Fruit fly (Drosophila melanogaster) whole organism, embryonic: ENCODE results near the gene ldbr.
A peak's percentile ranks its signal among the peaks of the same experiment; 100 is the strongest.

Experiments used
- Asciz ChIP-seq: fragments of 200-800 bp; sonication (Bioruptor generic); optimal IDR thresholded peaks from 2 replicates; lab custom pipeline; 2017; ENCODE audit warnings: missing biosample characterization, mild to moderate bottlenecking, missing genetic modification characterization, missing genetic modification reagents
- CG11504 ChIP-seq: fragments of 200-800 bp; sonication (Bioruptor generic); optimal IDR thresholded peaks from 3 replicates; lab custom pipeline; 2019; ENCODE audit warnings: missing biosample characterization, mild to moderate bottlenecking, missing genetic modification characterization, moderate library complexity
- CG12071 ChIP-seq: fragments of 200-800 bp; sonication (Bioruptor generic); optimal IDR thresholded peaks from 3 replicates; lab custom pipeline; 2018; ENCODE audit warnings: missing biosample characterization, mild to moderate bottlenecking, missing genetic modification characterization
- CG12236 ChIP-seq: fragments of 200-800 bp; sonication (Bioruptor generic); optimal IDR thresholded peaks from 2 replicates; lab custom pipeline; 2016; ENCODE audit warnings: missing biosample characterization, missing genetic modification characterization
- CG14860 ChIP-seq: fragments of 200-800 bp; sonication (Bioruptor generic); IDR thresholded peaks from 3 replicates; pipeline ENCODE4 v1.3.6; 2022; ENCODE audit warnings: missing biosample characterization, missing genetic modification characterization; ENCODE audit not compliant: partially characterized antibody
- CG15514 ChIP-seq: fragments of 200-800 bp; sonication (Bioruptor generic); optimal IDR thresholded peaks from 3 replicates; lab custom pipeline; 2017; ENCODE audit warnings: missing biosample characterization, missing genetic modification characterization, mild to moderate bottlenecking, moderate library complexity, missing genetic modification reagents
- CG15696 ChIP-seq: fragments of 200-800 bp; sonication (Bioruptor generic); optimal IDR thresholded peaks from 2 replicates; lab custom pipeline; 2019; ENCODE audit warnings: missing biosample characterization, mild to moderate bottlenecking, missing genetic modification characterization, moderate library complexity
- CG16813 ChIP-seq: fragments of 200-800 bp; sonication (Bioruptor generic); IDR thresholded peaks from 3 replicates; pipeline ENCODE4 v1.3.6; 2022; ENCODE audit warnings: missing biosample characterization, missing genetic modification characterization; ENCODE audit not compliant: partially characterized antibody
- CG17829 ChIP-seq: fragments of 200-800 bp; optimal IDR thresholded peaks from 2 replicates; lab custom pipeline; 2019; ENCODE audit warnings: missing biosample characterization, mild to moderate bottlenecking, missing genetic modification characterization, moderate library complexity
- CG18619 ChIP-seq: fragments of 200-800 bp; sonication (Bioruptor generic); optimal IDR thresholded peaks from 3 replicates; lab custom pipeline; 2017; ENCODE audit warnings: missing biosample characterization, mild to moderate bottlenecking, missing genetic modification characterization
- CG2120 ChIP-seq: fragments of 200-800 bp; sonication (Bioruptor generic); optimal IDR thresholded peaks from 3 replicates; lab custom pipeline; 2016; ENCODE audit warnings: missing biosample characterization, missing genetic modification characterization
- CG32532 ChIP-seq: fragments of 200-800 bp; sonication (Bioruptor generic); IDR thresholded peaks from 2 replicates; pipeline ENCODE4 v1.3.6; 2022; ENCODE audit warnings: missing biosample characterization, missing genetic modification characterization
- CG34224 ChIP-seq: fragments of 200-800 bp; sonication (Bioruptor generic); IDR thresholded peaks from 3 replicates; pipeline ENCODE4 v1.3.6; 2022; ENCODE audit warnings: missing biosample characterization, missing genetic modification characterization; ENCODE audit not compliant: partially characterized antibody
- CG6254 ChIP-seq: fragments of 200-800 bp; sonication (Bioruptor generic); optimal IDR thresholded peaks from 3 replicates; lab custom pipeline; 2017; ENCODE audit warnings: mild to moderate bottlenecking, missing biosample characterization, missing genetic modification reagents, missing genetic modification characterization
- CG6683 ChIP-seq: fragments of 200-800 bp; sonication (Bioruptor generic); optimal IDR thresholded peaks from 2 replicates; lab custom pipeline; 2017; ENCODE audit warnings: missing biosample characterization, mild to moderate bottlenecking, missing genetic modification characterization, missing genetic modification reagents
- CG6791 ChIP-seq: fragments of 200-800 bp; sonication (Bioruptor generic); IDR thresholded peaks from 3 replicates; pipeline ENCODE4 v1.3.6; 2022; ENCODE audit warnings: missing biosample characterization, missing genetic modification characterization; ENCODE audit not compliant: partially characterized antibody
- CG9215 ChIP-seq: fragments of 200-800 bp; sonication (Bioruptor generic); IDR thresholded peaks from 2 replicates; pipeline ENCODE4 v1.3.6; 2022; ENCODE audit warnings: missing biosample characterization, missing genetic modification characterization
- CHES-1-like ChIP-seq: fragments of 200-800 bp; sonication (Bioruptor generic); optimal IDR thresholded peaks from 2 replicates; lab custom pipeline; 2016; ENCODE audit warnings: missing biosample characterization, missing genetic modification characterization
- Fer1 ChIP-seq: fragments of 200-800 bp; sonication (Bioruptor generic); optimal IDR thresholded peaks from 2 replicates; lab custom pipeline; 2017; ENCODE audit warnings: missing biosample characterization, mild to moderate bottlenecking, missing genetic modification characterization
- Fer3 ChIP-seq: fragments of 200-800 bp; sonication (Bioruptor generic); optimal IDR thresholded peaks from 2 replicates; lab custom pipeline; 2018; ENCODE audit warnings: missing biosample characterization, mild to moderate bottlenecking, missing genetic modification characterization, moderate library complexity
- Hmx ChIP-seq: fragments of 200-800 bp; sonication (Bioruptor generic); optimal IDR thresholded peaks from 2 replicates; lab custom pipeline; 2016; ENCODE audit warnings: missing biosample characterization, missing genetic modification characterization
- Lim3 ChIP-seq: fragments of 200-800 bp; sonication (Bioruptor generic); IDR thresholded peaks from 2 replicates; pipeline ENCODE4 v1.3.6; 2022; ENCODE audit warnings: missing biosample characterization, missing genetic modification characterization
- MTF-1 ChIP-seq: fragments of 200-800 bp; sonication (Bioruptor generic); optimal IDR thresholded peaks from 2 replicates; lab custom pipeline; 2018; ENCODE audit warnings: missing biosample characterization, mild to moderate bottlenecking, missing genetic modification characterization, borderline replicate concordance
- Med ChIP-seq: fragments of 200-800 bp; sonication (Bioruptor generic); peaks from one replicate; lab custom pipeline; 2016; ENCODE audit warnings: missing biosample characterization, missing genetic modification characterization, mild to moderate bottlenecking, inconsistent platforms, moderate library complexity
- Myb ChIP-seq: fragments of 200-800 bp; sonication (Bioruptor generic); optimal IDR thresholded peaks from 2 replicates; lab custom pipeline; 2016; ENCODE audit warnings: missing biosample characterization, missing genetic modification characterization
- Nf-YB ChIP-seq: fragments of 200-800 bp; sonication (Bioruptor generic); optimal IDR thresholded peaks from 3 replicates; lab custom pipeline; 2019; ENCODE audit warnings: missing biosample characterization, mild to moderate bottlenecking, missing genetic modification characterization, moderate library complexity
- Pdp1 ChIP-seq, 2 experiments: fragments of 200-800 bp; sonication (Bioruptor generic); optimal IDR thresholded peaks; 3 replicates each; lab custom pipeline; 2016; ENCODE audit warnings: missing biosample characterization in 2 of 2, missing genetic modification characterization in 2 of 2, mild to moderate bottlenecking in 1 of 2, moderate library complexity in 1 of 2
- Side ChIP-seq: fragments of 200-800 bp; sonication (Bioruptor generic); optimal IDR thresholded peaks from 2 replicates; lab custom pipeline; 2016; ENCODE audit warnings: missing biosample characterization, missing genetic modification characterization
- Six4 ChIP-seq: fragments of 200-800 bp; sonication (Bioruptor generic); optimal IDR thresholded peaks from 2 replicates; lab custom pipeline; 2016; ENCODE audit warnings: missing biosample characterization, missing genetic modification characterization
- Taf1 ChIP-seq: fragments of 200-800 bp; sonication (Bioruptor generic); IDR thresholded peaks from 2 replicates; pipeline ENCODE4 v1.3.6; 2022; ENCODE audit warnings: missing biosample characterization, missing genetic modification characterization
- Trl ChIP-seq, 3 experiments: fragments of >200 bp in 2 of 3; fragments of 200-800 bp in 1 of 3; sonication (Bioruptor generic) in 1 of 3; optimal IDR thresholded peaks; 2 replicates in 1 of 3; 3 replicates in 2 of 3; lab custom pipeline; 2016 to 2017; ENCODE audit warnings: missing biosample characterization in 1 of 3, missing genetic modification characterization in 1 of 3
- ab ChIP-seq: fragments of 200-800 bp; sonication (Bioruptor generic); optimal IDR thresholded peaks from 2 replicates; lab custom pipeline; 2016; ENCODE audit warnings: missing biosample characterization, missing genetic modification characterization
- abd-A ChIP-seq: fragments of 200-800 bp; sonication (Bioruptor generic); optimal IDR thresholded peaks from 3 replicates; lab custom pipeline; 2019; ENCODE audit warnings: missing biosample characterization, mild to moderate bottlenecking, missing genetic modification characterization, moderate library complexity
- ash1 ChIP-seq: fragments of 200-800 bp; sonication (Bioruptor generic); optimal IDR thresholded peaks from 2 replicates; lab custom pipeline; 2018; ENCODE audit warnings: missing biosample characterization, mild to moderate bottlenecking, missing genetic modification characterization
- bcd ChIP-seq: fragments of 200-800 bp; sonication (Bioruptor generic); optimal IDR thresholded peaks from 2 replicates; lab custom pipeline; 2017; ENCODE audit warnings: missing biosample characterization, mild to moderate bottlenecking, missing genetic modification characterization
- caup ChIP-seq: fragments of 200-800 bp; sonication (Bioruptor generic); optimal IDR thresholded peaks from 3 replicates; lab custom pipeline; 2017; ENCODE audit warnings: missing biosample characterization, mild to moderate bottlenecking, missing genetic modification characterization, moderate library complexity; ENCODE audit not compliant: severe bottlenecking
- chm ChIP-seq: fragments of 200-800 bp; sonication (Bioruptor generic); IDR thresholded peaks from 2 replicates; pipeline ENCODE4 v1.3.6; 2022; ENCODE audit warnings: missing biosample characterization, missing genetic modification characterization
- cwo ChIP-seq: fragments of 200-800 bp; sonication (Bioruptor generic); optimal IDR thresholded peaks from 3 replicates; lab custom pipeline; 2017; ENCODE audit warnings: missing biosample characterization, missing genetic modification characterization, mild to moderate bottlenecking, moderate library complexity, missing genetic modification reagents
- dpn ChIP-seq, 2 experiments: fragments of 200-800 bp; sonication (Bioruptor generic); optimal IDR thresholded peaks; 3 replicates each; lab custom pipeline; 2016; ENCODE audit warnings: missing biosample characterization in 2 of 2, missing genetic modification characterization in 2 of 2
- ems ChIP-seq: fragments of 200-800 bp; sonication (Bioruptor generic); optimal IDR thresholded peaks from 3 replicates; lab custom pipeline; 2016; ENCODE audit warnings: missing biosample characterization, missing genetic modification characterization
- grau ChIP-seq: fragments of 200-800 bp; optimal IDR thresholded peaks from 3 replicates; lab custom pipeline; 2019; ENCODE audit warnings: missing biosample characterization, mild to moderate bottlenecking, missing genetic modification characterization, moderate library complexity
- lmd ChIP-seq: fragments of 200-800 bp; sonication (Bioruptor generic); IDR thresholded peaks from 2 replicates; pipeline ENCODE4 v1.3.6; 2022; ENCODE audit warnings: missing biosample characterization, missing genetic modification characterization
- mirr ChIP-seq: fragments of 200-800 bp; sonication (Bioruptor generic); optimal IDR thresholded peaks from 3 replicates; lab custom pipeline; 2018; ENCODE audit warnings: missing biosample characterization, mild to moderate bottlenecking, missing genetic modification characterization
- repo ChIP-seq: fragments of 200-800 bp; sonication (Bioruptor generic); optimal IDR thresholded peaks from 2 replicates; lab custom pipeline; 2016; ENCODE audit warnings: missing biosample characterization, missing genetic modification characterization
- rib ChIP-seq: fragments of 200-800 bp; sonication (Bioruptor generic); IDR thresholded peaks from 2 replicates; pipeline ENCODE4 v1.3.6; 2022; ENCODE audit warnings: missing biosample characterization, missing genetic modification characterization
- sens ChIP-seq: fragments of 200-800 bp; sonication (Bioruptor generic); peaks from one replicate; lab custom pipeline; 2016; ENCODE audit warnings: missing biosample characterization, missing genetic modification characterization
- so ChIP-seq: fragments of 200-800 bp; sonication (Bioruptor generic); IDR thresholded peaks from 3 replicates; pipeline ENCODE4 v1.3.6; 2022; ENCODE audit warnings: missing biosample characterization, missing genetic modification characterization
- ssp ChIP-seq: fragments of 200-800 bp; sonication (Bioruptor generic); IDR thresholded peaks from 2 replicates; pipeline ENCODE4 v1.3.6; 2022; ENCODE audit warnings: missing biosample characterization, missing genetic modification characterization
- tio ChIP-seq: fragments of 200-800 bp; sonication (Bioruptor generic); optimal IDR thresholded peaks from 2 replicates; lab custom pipeline; 2017; ENCODE audit warnings: missing biosample characterization, missing genetic modification characterization, inconsistent platforms

ldbr gene

dm6 chr3L:8076160-8076559 is 45.5 kb upstream of the ldbr start (continued):
- TF ChIP-seq CG14860 (GFP tag; lab: Robert Waterston, UW) (no peak), Lim3 (GFP tag; lab: Robert Waterston, UW) (no peak), Six4 (GFP tag; lab: Kevin White, UChicago) (no peak), tio (GFP tag; lab: Kevin White, UChicago) (no peak), ab (GFP tag; lab: Kevin White, UChicago) (no peak), CG17829 (tag; lab: Kevin White, UChicago) (no peak), CHES-1-like (GFP tag; lab: Kevin White, UChicago) (no peak), Taf1 (GFP tag; lab: Robert Waterston, UW) (no peak), bcd (GFP tag; lab: Kevin White, UChicago) (peak; percentile 30), CG6254 (GFP tag; lab: Kevin White, UChicago) (no peak), CG12236 (GFP tag; lab: Kevin White, UChicago) (no peak), CG2120 (GFP tag; lab: Kevin White, UChicago) (no peak), CG34224 (no peak), ssp (GFP tag; lab: Robert Waterston, UW) (no peak), repo (GFP tag; lab: Kevin White, UChicago) (no peak), cwo (GFP tag; lab: Kevin White, UChicago) (peak; percentile 19), lmd (no peak), grau (peak; percentile 58), CG9215 (no peak), ash1 (no peak)

- TF ChIP-seq Asciz (GFP tag; lab: Kevin White, UChicago) (peak; percentile 13), Fer1 (GFP tag; lab: Kevin White, UChicago) (peak; percentile 20), Nf-YB (peak; percentile 25), CG15696 (tag; lab: Kevin White, UChicago) (no peak), Myb (GFP tag; lab: Kevin White, UChicago) (no peak), Hmx (GFP tag; lab: Kevin White, UChicago) (no peak), abd-A (tag; lab: Kevin White, UChicago) (peak; percentile 13), CG6791 (GFP tag; lab: Robert Waterston, UW) (0 out of 3 replicates have a peak, but pooled peaks have one; percentile 48), CG32532 (GFP tag; lab: Robert Waterston, UW) (peak; percentile 25; the same call in 1 of the 2 replicates), CG16813 (GFP tag; lab: Robert Waterston, UW) (no peak), chm (peak; percentile 58; the same call in 1 of the 2 replicates), CG11504 (tag; lab: Kevin White, UChicago) (no peak), CG34224 (no peak; the same call in 2 of the 3 replicates), CG6683 (GFP tag; lab: Kevin White, UChicago) (no peak), so (GFP tag; lab: Robert Waterston, UW) (peak; percentile 42; the same call in 1 of the 3 replicates), Side (GFP tag; lab: Kevin White, UChicago) (no peak), CG18619 (GFP tag; lab: Kevin White, UChicago) (no peak), MTF-1 (GFP tag; lab: Kevin White, UChicago) (peak; percentile 30), caup (peak; percentile 23), dpn (GFP tag; optimal IDR thresholded peaks at IDR 0.05; lab: Kevin White, UChicago) (peak in 1 of 2 experiments; percentile 17), Trl (optimal IDR thresholded peaks at IDR 0.05; lab: Kevin White, UChicago) (peak; percentile 49 to 73), Trl (GFP tag; optimal IDR thresholded peaks at IDR 0.05; lab: Kevin White, UChicago) (peak; percentile 16), Fer3 (tag; lab: Kevin White, UChicago) (no peak), CG15514 (peak; percentile 11), mirr (GFP tag; lab: Kevin White, UChicago) (peak; percentile 16), sens (GFP tag; lab: Kevin White, UChicago) (no peak), ems (GFP tag; lab: Kevin White, UChicago) (no peak), rib (GFP tag; lab: Robert Waterston, UW) (0 out of 2 replicates have a peak, but pooled peaks have one; percentile 24), Med (GFP tag; lab: Kevin White, UChicago) (peak; percentile 84), CG12071 (peak; percentile 8), Pdp1 (GFP tag; optimal IDR thresholded peaks at IDR 0.05; lab: Kevin White, UChicago) (peak in 1 of 2 experiments; percentile 3)
These were observed 44.4 kb upstream of the ldbr start for dm6 chr3L:8077207-8077606.
